Worm (Caenorhabditis elegans) whole organism, midembryonic: ENCODE results near the gene H06H21.8.

Source experiments
- T22C8.4 ChIP-seq: fragments of 200-800 bp; sonication (Bioruptor generic); IDR thresholded peaks from 2 replicates; pipeline ENCODE4 v1.3.6; 2022; ENCODE audit warnings: missing genetic modification characterization, missing compliant biosample characterization
- flt-1 ChIP-seq: fragments of 200-800 bp; sonication (Bioruptor generic); IDR thresholded peaks from 2 replicates; pipeline ENCODE4 v1.3.6; 2022; ENCODE audit warnings: missing genetic modification characterization, missing compliant biosample characterization
- klf-2 ChIP-seq: fragments of 200-800 bp; sonication (Bioruptor generic); conservative IDR thresholded peaks from 2 replicates; pipeline ENCODE4 v1.3.6; 2022; ENCODE audit warnings: missing genetic modification reagents, missing genetic modification characterization, missing compliant biosample characterization
- med-1 ChIP-seq: sonication (generic microtip); optimal IDR thresholded peaks from 2 replicates; lab custom pipeline; 2017; ENCODE audit warnings: missing genetic modification characterization, mild to moderate bottlenecking, missing compliant biosample characterization, antibody characterized with exemption, missing genetic modification reagents; ENCODE audit not compliant: insufficient read depth
- ref-1 ChIP-seq: fragments of 200-800 bp; sonication (Bioruptor generic); conservative IDR thresholded peaks from 2 replicates; pipeline ENCODE4 v1.3.6; 2022; ENCODE audit warnings: missing genetic modification reagents, missing genetic modification characterization, missing compliant biosample characterization
- tab-1 ChIP-seq: fragments of 200-800 bp; sonication (Bioruptor generic); IDR thresholded peaks from 2 replicates; pipeline ENCODE4 v1.3.6; 2022; ENCODE audit warnings: missing genetic modification characterization, missing compliant biosample characterization
- ztf-23 ChIP-seq: fragments of 200-800 bp; sonication (Bioruptor generic); IDR thresholded peaks from 2 replicates; pipeline ENCODE4 v1.3.6; 2022; ENCODE audit warnings: missing genetic modification reagents, missing genetic modification characterization, missing compliant biosample characterization
- ztf-29 ChIP-seq: fragments of 200-800 bp; sonication (Bioruptor generic); IDR thresholded peaks from 2 replicates; pipeline ENCODE4 v1.3.6; 2022; ENCODE audit warnings: missing genetic modification reagents, missing genetic modification characterization, missing compliant biosample characterization

- no peak for TF ChIP-seq klf-2 (GFP tag; lab: Robert Waterston, UW)
- no peak for TF ChIP-seq ref-1 (GFP tag; lab: Robert Waterston, UW)
- no peak for TF ChIP-seq med-1 (GFP tag; lab: Kevin White, UChicago)
- no peak for TF ChIP-seq flt-1 (GFP tag; lab: Robert Waterston, UW)
- no peak for TF ChIP-seq T22C8.4 (GFP tag; lab: Robert Waterston, UW)
- no peak for TF ChIP-seq ztf-29
- no peak for TF ChIP-seq ztf-23 (GFP tag; lab: Robert Waterston, UW)
- no peak for TF ChIP-seq tab-1 (GFP tag; lab: Robert Waterston, UW)
Observed at ce11 chrIV:4795111-4795510, 25.8 kb downstream of the H06H21.8 start.
